Worm (Caenorhabditis elegans): ENCODE data around the gene seld-1.

The seld-1 gene

DNA sequence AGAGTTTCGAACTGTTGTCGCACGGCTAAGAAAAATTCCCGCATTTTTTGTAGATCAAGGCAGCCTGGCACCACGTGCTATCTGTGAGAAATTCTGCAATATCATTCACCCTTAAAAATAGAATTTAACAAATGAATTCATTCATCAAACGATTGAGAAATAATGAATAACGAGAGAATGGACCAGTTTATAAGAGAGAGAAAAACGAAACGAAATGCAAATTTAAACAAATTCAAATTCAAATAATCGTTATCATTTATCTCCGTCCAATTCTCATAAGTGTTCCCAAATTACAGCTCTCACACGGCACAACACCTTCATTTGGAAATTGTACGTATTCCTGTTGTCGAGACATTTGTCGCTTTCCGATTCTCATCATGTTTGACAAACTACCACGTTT, at the start of gene seld-1:
Gene seld-1 (plus strand): TSS at position 301 of the 400 bp plus-strand sequence.
- TF ChIP-seq him-1 (tag; optimal IDR thresholded peaks at IDR 0.05) (no peak), dao-5 (tag; optimal IDR thresholded peaks at IDR 0.05) (no peak), W03F9.2 (tag; optimal IDR thresholded peaks at IDR 0.05) (no peak)

ce11 chrIV:13456893-13457292, 48.4 kb upstream of the seld-1 start:
- no peak for TF ChIP-seq W03F9.2 (tag; optimal IDR thresholded peaks at IDR 0.05)
- no peak for TF ChIP-seq dao-5 (tag; optimal IDR thresholded peaks at IDR 0.05)
- TF ChIP-seq him-1 (tag; optimal IDR thresholded peaks at IDR 0.05): no peak

DNA sequence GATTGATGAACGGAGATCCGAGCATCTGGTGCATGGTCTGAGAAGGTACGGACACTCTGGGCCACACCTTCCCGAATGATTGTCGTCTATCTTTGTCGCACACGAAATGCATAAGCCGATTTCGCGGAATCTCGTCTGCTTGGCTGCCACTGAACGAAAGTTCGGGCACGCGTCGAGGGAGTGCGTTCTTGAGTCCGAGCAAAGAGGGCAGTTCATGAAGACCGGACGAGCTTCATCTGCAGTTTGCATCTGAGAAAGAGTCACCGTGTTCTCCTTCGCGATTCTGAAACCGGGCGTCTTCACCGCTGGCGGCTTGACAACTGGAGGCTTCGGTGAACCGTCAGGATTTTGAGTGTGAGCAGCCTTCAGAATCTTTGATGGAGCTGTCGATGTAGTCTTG, 47.0 kb upstream of the seld-1 start:
- no peak for TF ChIP-seq him-1 (tag; optimal IDR thresholded peaks at IDR 0.05)
- TF ChIP-seq W03F9.2 (tag; optimal IDR thresholded peaks at IDR 0.05): no peak
- no peak for TF ChIP-seq dao-5 (tag; optimal IDR thresholded peaks at IDR 0.05)

ce11 chrIV:13460876-13461275, 44.4 kb upstream of the seld-1 start, which contains the start of gene Y38H8A.12:
Y38H8A.12 (minus strand) TSS chrIV:13460976.
- TF ChIP-seq dao-5 (tag; optimal IDR thresholded peaks at IDR 0.05) (no peak), him-1 (tag; optimal IDR thresholded peaks at IDR 0.05) (no peak), W03F9.2 (tag; optimal IDR thresholded peaks at IDR 0.05) (no peak)

DNA sequence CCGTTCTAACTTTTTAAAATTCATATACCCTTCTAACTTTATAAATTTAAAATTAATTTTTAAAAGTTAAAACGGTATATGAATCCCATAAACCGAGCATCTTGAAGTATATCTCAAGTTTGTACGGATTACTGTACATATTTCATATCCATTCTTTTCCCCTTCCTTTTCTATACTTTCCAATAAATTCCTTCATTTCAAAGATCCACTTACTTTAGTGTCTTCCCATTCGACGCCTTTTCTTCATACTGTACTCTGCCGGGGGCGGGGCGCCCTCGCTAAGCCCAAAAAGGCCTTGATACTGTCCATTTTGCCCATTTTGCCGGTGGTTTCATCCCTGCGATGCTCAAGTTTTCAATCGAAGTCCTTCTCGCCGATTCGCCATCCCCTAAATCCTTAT, 39.4 kb upstream of the seld-1 start, which contains the start of gene fezf-1:
Gene fezf-1 (plus strand): TSS at position 301 of the 400 bp plus-strand sequence.
- TF ChIP-seq W03F9.2 (tag; optimal IDR thresholded peaks at IDR 0.05): no peak
- no peak for TF ChIP-seq dao-5 (tag; optimal IDR thresholded peaks at IDR 0.05)
- no peak for TF ChIP-seq him-1 (tag; optimal IDR thresholded peaks at IDR 0.05)

DNA sequence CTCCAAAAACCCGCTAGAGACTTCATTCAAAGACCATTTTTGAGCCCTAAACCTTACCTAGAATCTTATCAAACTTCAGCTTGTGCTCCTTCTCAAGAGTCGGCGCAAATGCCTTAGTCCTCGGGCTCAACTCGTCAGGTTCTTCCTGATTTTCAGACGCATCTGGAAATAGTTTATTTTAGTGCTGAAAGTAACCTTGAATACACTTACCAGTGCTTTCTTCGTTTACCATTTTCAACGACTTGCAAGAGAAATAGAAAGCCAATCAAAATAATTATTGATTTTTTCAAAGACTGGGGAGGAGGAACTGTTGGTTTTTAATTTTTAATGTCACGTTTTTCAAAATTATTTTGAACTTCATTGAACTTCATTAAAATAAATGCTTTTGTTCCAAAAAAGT, 33.2 kb upstream of the seld-1 start, which contains the start of the genes ttbk-8.1 and Y38H8A.4:
Gene ttbk-8.1 (plus strand): TSS at position 301 of the 400 bp plus-strand sequence.
Gene Y38H8A.4 (minus strand): TSS at position 366 of the 400 bp plus-strand sequence.
- no peak for TF ChIP-seq him-1 (tag; optimal IDR thresholded peaks at IDR 0.05)
- TF ChIP-seq dao-5 (tag; optimal IDR thresholded peaks at IDR 0.05): no peak

ce11 chrIV:13474132-13474531, 31.1 kb upstream of the seld-1 start, which contains the start of gene Y38H8A.2:
Y38H8A.2 (plus strand) TSS chrIV:13474432.
- no peak for TF ChIP-seq dao-5 (tag; optimal IDR thresholded peaks at IDR 0.05)
- TF ChIP-seq W03F9.2 (tag; optimal IDR thresholded peaks at IDR 0.05): no peak
- TF ChIP-seq him-1 (tag; optimal IDR thresholded peaks at IDR 0.05): no peak

DNA sequence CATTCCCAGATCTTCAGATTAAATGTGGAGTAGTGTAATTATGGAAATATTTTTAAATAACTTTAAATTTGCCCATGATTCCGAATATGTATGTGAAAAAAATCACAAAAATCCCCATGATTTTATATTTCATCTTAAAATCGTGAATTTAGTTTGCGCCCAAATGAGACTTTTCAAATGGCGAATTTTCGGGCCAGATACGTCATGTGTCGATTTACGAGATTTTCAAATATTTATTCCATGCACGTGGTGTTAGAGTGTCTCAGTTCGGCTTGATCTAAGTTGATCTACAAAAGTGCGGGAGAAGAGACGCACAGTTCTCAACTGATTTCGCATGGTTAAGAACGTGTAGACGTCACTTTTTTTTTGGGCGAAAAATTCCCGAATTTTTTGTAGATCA, 22.8 kb upstream of the seld-1 start, which contains the start of gene Y38H8A.1:
Gene Y38H8A.1 (plus strand): TSS at position 301 of the 400 bp plus-strand sequence.
- no peak for TF ChIP-seq him-1 (tag; optimal IDR thresholded peaks at IDR 0.05)
- TF ChIP-seq W03F9.2 (tag; optimal IDR thresholded peaks at IDR 0.05): no peak
- no peak for TF ChIP-seq dao-5 (tag; optimal IDR thresholded peaks at IDR 0.05)

- TF ChIP-seq him-1 (tag; optimal IDR thresholded peaks at IDR 0.05) (no peak), dao-5 (tag; optimal IDR thresholded peaks at IDR 0.05) (no peak), W03F9.2 (tag; optimal IDR thresholded peaks at IDR 0.05) (no peak)
Observed at ce11 chrIV:13483596-13483995, 21.6 kb upstream of the seld-1 start.

DNA sequence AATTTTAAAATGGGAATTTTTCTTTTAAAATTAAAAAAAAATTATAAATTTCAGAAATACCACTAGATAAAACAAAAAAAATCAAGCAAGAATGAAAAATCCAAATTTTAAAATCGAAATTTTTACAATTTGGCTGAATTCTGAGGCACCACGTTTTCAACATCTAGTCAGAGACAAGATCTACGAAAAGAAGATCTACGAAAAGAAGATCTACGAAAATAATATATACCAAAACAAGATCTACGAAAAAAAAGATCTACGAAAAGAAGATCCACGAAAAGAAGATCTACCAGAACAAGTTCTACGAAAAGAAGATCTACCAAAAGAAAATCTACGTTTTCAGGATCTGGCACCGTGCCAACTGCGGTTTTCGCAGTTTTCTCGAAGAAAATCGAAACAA, 18.2 kb upstream of the seld-1 start:
- no peak for TF ChIP-seq W03F9.2 (tag; optimal IDR thresholded peaks at IDR 0.05)
- no peak for TF ChIP-seq him-1 (tag; optimal IDR thresholded peaks at IDR 0.05)
- no peak for TF ChIP-seq dao-5 (tag; optimal IDR thresholded peaks at IDR 0.05)

DNA sequence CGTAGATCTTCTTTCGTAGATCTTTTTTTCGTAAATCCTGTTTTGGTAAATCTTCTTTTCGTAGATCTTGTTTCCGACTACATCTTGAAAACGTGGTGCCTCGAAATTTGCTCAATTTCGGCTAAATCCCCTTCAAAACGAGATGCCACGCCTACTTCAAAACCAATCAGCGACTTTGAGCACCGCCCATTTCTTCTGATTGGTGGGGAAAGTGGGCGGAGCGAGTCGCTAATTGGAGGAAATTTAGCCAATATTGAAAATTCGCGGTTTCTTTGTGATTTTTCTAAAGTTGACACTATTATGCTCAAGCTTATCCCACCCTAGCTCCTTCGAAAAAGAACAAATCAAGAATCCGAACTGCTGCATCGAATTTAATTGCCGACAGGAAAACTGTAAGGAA, 17.6 kb upstream of the seld-1 start:
- TF ChIP-seq dao-5 (tag; optimal IDR thresholded peaks at IDR 0.05) (no peak), W03F9.2 (tag; optimal IDR thresholded peaks at IDR 0.05) (no peak), him-1 (tag; optimal IDR thresholded peaks at IDR 0.05) (no peak)

DNA sequence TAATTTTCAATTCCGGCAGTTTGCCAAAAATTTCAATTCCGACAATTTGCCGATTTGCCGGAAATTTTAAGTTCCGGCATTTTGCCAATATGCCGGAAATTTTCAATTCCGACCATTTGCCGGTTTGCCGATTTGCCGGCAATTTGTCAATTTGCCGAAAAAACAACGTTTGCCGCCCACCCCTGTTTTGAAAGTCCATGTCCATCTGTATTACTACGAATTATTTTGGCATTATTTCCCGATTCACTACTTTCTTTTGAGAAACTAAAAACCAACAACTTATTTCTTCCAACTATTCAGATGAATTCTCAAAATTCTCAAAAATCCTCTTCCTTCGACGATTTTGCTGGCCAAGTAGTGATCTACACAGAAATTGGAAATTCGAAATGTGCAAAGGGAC, 13.0 kb upstream of the seld-1 start, which contains the start of gene Y45F10A.7:
Gene Y45F10A.7 (plus strand): TSS at position 301 of the 400 bp plus-strand sequence.
- TF ChIP-seq dao-5 (tag; optimal IDR thresholded peaks at IDR 0.05): no peak
- TF ChIP-seq him-1 (tag; optimal IDR thresholded peaks at IDR 0.05): no peak
- TF ChIP-seq W03F9.2 (tag; optimal IDR thresholded peaks at IDR 0.05): no peak

ce11 chrIV:13493719-13494118, 11.5 kb upstream of the seld-1 start:
- TF ChIP-seq him-1 (tag; optimal IDR thresholded peaks at IDR 0.05) (no peak), W03F9.2 (tag; optimal IDR thresholded peaks at IDR 0.05) (no peak), dao-5 (tag; optimal IDR thresholded peaks at IDR 0.05) (no peak)

DNA sequence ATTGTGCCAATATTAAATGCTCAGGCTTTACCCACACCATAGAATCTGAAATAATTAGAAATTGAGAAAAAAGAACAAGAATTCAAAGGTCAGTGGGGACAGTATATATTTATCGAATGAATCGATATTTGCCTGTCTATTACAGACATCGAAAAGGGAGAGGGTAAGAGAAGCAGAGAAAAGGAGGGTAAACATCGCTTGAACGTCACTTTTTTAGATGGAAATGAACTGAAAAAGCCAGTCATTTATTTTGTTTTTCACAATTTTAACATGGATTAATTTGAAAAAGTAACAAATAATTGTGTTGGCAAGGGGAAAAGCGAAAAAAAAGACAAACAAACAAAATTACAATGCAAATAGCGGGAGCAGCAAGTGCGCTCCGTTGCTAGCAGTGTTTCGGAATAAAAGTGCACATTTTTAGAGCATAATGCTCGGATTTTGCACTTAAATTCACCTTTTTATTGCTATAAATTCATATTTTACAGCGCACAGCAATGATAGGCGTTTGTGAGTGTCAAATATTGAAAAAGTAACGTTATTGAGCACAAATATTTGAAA, 2.4 kb upstream of the seld-1 start, which contains the start of gene tbc-9:
Gene tbc-9 (minus strand): TSS at position 51 of the 558 bp plus-strand sequence.
- TF ChIP-seq W03F9.2 (tag; optimal IDR thresholded peaks at IDR 0.05): no peak
- TF ChIP-seq him-1 (tag; optimal IDR thresholded peaks at IDR 0.05): no peak
- TF ChIP-seq dao-5 (tag; optimal IDR thresholded peaks at IDR 0.05): no peak

ce11 chrIV:13505662-13506061, 418 bp downstream of the seld-1 start, which contains the start of gene nlp-17:
nlp-17 (minus strand) TSS chrIV:13505762.
- TF ChIP-seq dao-5 (tag; optimal IDR thresholded peaks at IDR 0.05) (no peak), him-1 (tag; optimal IDR thresholded peaks at IDR 0.05) (no peak), W03F9.2 (tag; optimal IDR thresholded peaks at IDR 0.05) (no peak)
